Worm (Caenorhabditis elegans) whole organism, early embryonic: ENCODE results near the gene rimb-1.
A peak's percentile ranks its signal among the peaks of the same experiment; 100 is the strongest.

Experiments
- B0310.2 ChIP-seq: sonication (generic microtip); optimal IDR thresholded peaks from 2 replicates; lab custom pipeline; 2016; ENCODE audit warnings: mild to moderate bottlenecking, missing genetic modification characterization, missing compliant biosample characterization
- F13C5.2 ChIP-seq: sonication (generic microtip); optimal IDR thresholded peaks from 2 replicates; lab custom pipeline; 2017; ENCODE audit warnings: mild to moderate bottlenecking, missing genetic modification characterization, inconsistent platforms, missing compliant biosample characterization
- aly-1 ChIP-seq: sonication (generic microtip); optimal IDR thresholded peaks from 2 replicates; lab custom pipeline; 2016; ENCODE audit warnings: missing genetic modification characterization, missing compliant biosample characterization
- ama-1 ChIP-seq: fragments of 150-350 bp; optimal IDR thresholded peaks from 2 replicates; lab custom pipeline; 2014
- ceh-13 ChIP-seq: fragments of 200-800 bp; sonication (Bioruptor generic); optimal IDR thresholded peaks from 2 replicates; lab custom pipeline; 2018; ENCODE audit warnings: mild to moderate bottlenecking, missing genetic modification characterization, missing compliant biosample characterization
- ceh-36 ChIP-seq: sonication (generic microtip); optimal IDR thresholded peaks from 2 replicates; lab custom pipeline; 2016; ENCODE audit warnings: missing genetic modification characterization, inconsistent platforms, missing compliant biosample characterization
- ets-7 ChIP-seq: sonication (generic microtip); optimal IDR thresholded peaks from 2 replicates; lab custom pipeline; 2016; ENCODE audit warnings: missing genotype, missing genetic modification characterization, missing compliant biosample characterization
- flt-1 ChIP-seq: fragments of 200-800 bp; sonication (Bioruptor generic); IDR thresholded peaks from 2 replicates; pipeline ENCODE4 v1.3.6; 2022; ENCODE audit warnings: missing genetic modification characterization, missing compliant biosample characterization
- hmbx-1 ChIP-seq: sonication (generic microtip); optimal IDR thresholded peaks from 2 replicates; lab custom pipeline; 2016; ENCODE audit warnings: mild to moderate bottlenecking, missing genetic modification characterization, missing compliant biosample characterization
- hmg-4 ChIP-seq: fragments of 200-800 bp; sonication (Bioruptor generic); optimal IDR thresholded peaks from 2 replicates; lab custom pipeline; 2018; ENCODE audit warnings: mild to moderate bottlenecking, missing genetic modification characterization, missing compliant biosample characterization
- hnd-1 ChIP-seq: sonication (generic microtip); optimal IDR thresholded peaks from 2 replicates; lab custom pipeline; 2016; ENCODE audit warnings: missing genetic modification characterization, missing compliant biosample characterization
- pes-1 ChIP-seq: fragments of 200-800 bp; sonication (Bioruptor generic); IDR thresholded peaks from 2 replicates; pipeline ENCODE4 v1.3.6; 2022; ENCODE audit warnings: missing genetic modification reagents, missing genetic modification characterization, missing compliant biosample characterization
- scrt-1 ChIP-seq: fragments of 200-800 bp; sonication (Bioruptor generic); IDR thresholded peaks from 2 replicates; pipeline ENCODE4 v1.3.6; 2022; ENCODE audit warnings: missing genetic modification characterization, missing compliant biosample characterization
- sea-1 ChIP-seq: fragments of 200-800 bp; sonication (Bioruptor generic); conservative IDR thresholded peaks from 2 replicates; pipeline ENCODE4 v1.3.6; 2022; ENCODE audit warnings: missing genetic modification characterization, missing compliant biosample characterization
- tbx-11 ChIP-seq: fragments of 200-800 bp; sonication (Bioruptor generic); IDR thresholded peaks from 2 replicates; pipeline ENCODE4 v1.3.6; 2022; ENCODE audit warnings: missing genetic modification characterization, missing compliant biosample characterization
- tbx-37 ChIP-seq: fragments of 200-800 bp; sonication (Bioruptor generic); conservative IDR thresholded peaks from 2 replicates; pipeline ENCODE4 v1.3.6; 2022; ENCODE audit warnings: missing genetic modification reagents, missing genetic modification characterization, missing compliant biosample characterization
- tra-4 ChIP-seq: sonication (generic microtip); optimal IDR thresholded peaks from 2 replicates; lab custom pipeline; 2017; ENCODE audit warnings: missing genetic modification characterization, missing compliant biosample characterization

Gene rimb-1

ce11 chrIII:1848747-1849146 lies 60.6 kb downstream of the rimb-1 start, which contains the start of gene pqn-82:
Gene pqn-82, plus strand, starts transcription at chrIII:1849047.
- TF ChIP-seq hnd-1 (no peak), hmbx-1 (tag; lab: Kevin White, UChicago) (no peak), ceh-13 (no peak), pes-1 (GFP tag; lab: Robert Waterston, UW) (no peak), tbx-11 (GFP tag; lab: Robert Waterston, UW) (no peak), ets-7 (tag; lab: Kevin White, UChicago) (no peak), tbx-37 (GFP tag; lab: Robert Waterston, UW) (no peak), ceh-36 (tag; lab: Kevin White, UChicago) (no peak), sea-1 (no peak)

DNA sequence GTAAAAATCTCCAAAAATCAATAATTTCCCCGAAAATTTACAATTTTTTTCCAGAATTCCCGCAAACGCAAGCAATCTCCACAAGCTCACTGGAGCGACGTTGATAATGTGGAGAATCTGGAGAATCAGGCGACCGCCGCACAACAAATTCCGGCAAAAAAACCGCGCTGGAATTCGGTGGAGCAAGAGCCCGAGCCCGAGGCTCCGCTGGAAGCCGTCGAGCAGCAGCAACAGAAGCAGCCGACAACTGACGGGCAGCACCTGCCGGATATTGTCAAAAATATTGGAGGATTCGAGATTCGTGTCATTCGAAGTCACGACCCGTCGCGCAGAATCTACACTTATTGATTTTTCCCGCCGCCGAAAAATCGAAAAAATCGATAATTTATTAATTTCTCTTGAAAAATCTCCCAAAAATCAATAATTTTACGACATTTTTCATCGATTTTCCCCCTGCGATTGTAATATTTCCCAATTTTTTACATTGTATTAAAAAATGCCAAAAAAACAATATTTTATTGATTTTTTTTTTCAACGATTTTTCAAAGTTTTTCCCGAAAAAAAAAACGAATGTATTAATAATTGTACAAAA lies 64.1 kb downstream of the rimb-1 start:
- no peak for TF ChIP-seq pes-1 (GFP tag; lab: Robert Waterston, UW)
- TF ChIP-seq F13C5.2 (tag; lab: Kevin White, UChicago): no peak
- no peak for TF ChIP-seq tra-4 (tag; lab: Kevin White, UChicago)
- TF ChIP-seq tbx-37 (GFP tag; lab: Robert Waterston, UW): no peak
- TF ChIP-seq tbx-11 (GFP tag; lab: Robert Waterston, UW): no peak
- TF ChIP-seq ama-1 (lab: Kevin White, UChicago): no peak
- TF ChIP-seq ceh-36 (tag; lab: Kevin White, UChicago): no peak
- TF ChIP-seq hnd-1: no peak
- no peak for TF ChIP-seq hmg-4 (GFP tag; lab: Kevin White, UChicago)
- no peak for TF ChIP-seq sea-1
- TF ChIP-seq scrt-1: no peak
- no peak for TF ChIP-seq ceh-13
- TF ChIP-seq ets-7 (tag; lab: Kevin White, UChicago): no peak
- no peak for TF ChIP-seq flt-1 (GFP tag; lab: Robert Waterston, UW)
- no peak for TF ChIP-seq aly-1 (tag; lab: Kevin White, UChicago)
- no peak for TF ChIP-seq B0310.2 (tag; lab: Kevin White, UChicago)
- no peak for TF ChIP-seq hmbx-1 (tag; lab: Kevin White, UChicago)

DNA sequence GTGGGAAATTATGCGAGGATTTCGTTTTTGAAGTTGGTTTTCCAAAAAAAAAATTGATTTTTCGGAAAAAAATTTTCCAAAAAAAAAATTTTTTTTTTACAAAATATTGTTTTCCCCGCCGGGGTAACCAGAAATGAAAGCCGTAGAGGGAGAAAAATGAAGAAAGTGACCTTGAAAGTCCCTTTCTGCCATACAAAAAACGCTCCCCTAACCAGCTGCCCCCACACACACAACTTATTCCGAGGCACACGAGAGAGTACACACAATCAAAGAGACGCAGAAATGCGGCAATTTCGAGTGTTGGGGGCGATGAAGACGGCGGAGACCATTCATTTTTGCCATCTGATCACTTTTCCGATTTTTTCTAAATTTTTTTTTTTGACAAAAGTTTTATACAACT lies 65.8 kb downstream of the rimb-1 start:
- no peak for TF ChIP-seq sea-1
- TF ChIP-seq pes-1 (GFP tag; lab: Robert Waterston, UW): no peak
- TF ChIP-seq ets-7 (tag; lab: Kevin White, UChicago): no peak
- no peak for TF ChIP-seq ama-1 (lab: Kevin White, UChicago)
- TF ChIP-seq scrt-1: no peak
- TF ChIP-seq tra-4 (tag; lab: Kevin White, UChicago): no peak
- TF ChIP-seq ceh-36 (tag; lab: Kevin White, UChicago): no peak
- no peak for TF ChIP-seq tbx-11 (GFP tag; lab: Robert Waterston, UW)
- TF ChIP-seq hmg-4 (GFP tag; lab: Kevin White, UChicago): no peak
- no peak for TF ChIP-seq B0310.2 (tag; lab: Kevin White, UChicago)
- no peak for TF ChIP-seq F13C5.2 (tag; lab: Kevin White, UChicago)
- TF ChIP-seq flt-1 (GFP tag; lab: Robert Waterston, UW): no peak
- no peak for TF ChIP-seq tbx-37 (GFP tag; lab: Robert Waterston, UW)
- TF ChIP-seq aly-1 (tag; lab: Kevin White, UChicago): no peak
- no peak for TF ChIP-seq ceh-13

ce11 chrIII:1855092-1855491 lies 67.0 kb downstream of the rimb-1 start, which contains the start of gene hlh-33:
Gene hlh-33, plus strand, starts transcription at chrIII:1855392.
- TF ChIP-seq F13C5.2 (tag; lab: Kevin White, UChicago) (no peak), flt-1 (GFP tag; lab: Robert Waterston, UW) (no peak), scrt-1 (no peak), ama-1 (lab: Kevin White, UChicago) (no peak), ceh-13 (no peak), hmg-4 (GFP tag; lab: Kevin White, UChicago) (no peak), tbx-11 (GFP tag; lab: Robert Waterston, UW) (no peak), ets-7 (tag; lab: Kevin White, UChicago) (no peak), tbx-37 (GFP tag; lab: Robert Waterston, UW) (no peak), B0310.2 (tag; lab: Kevin White, UChicago) (no peak), pes-1 (GFP tag; lab: Robert Waterston, UW) (no peak), hmbx-1 (tag; lab: Kevin White, UChicago) (no peak), ceh-36 (tag; lab: Kevin White, UChicago) (no peak), sea-1 (no peak), aly-1 (tag; lab: Kevin White, UChicago) (no peak), tra-4 (tag; lab: Kevin White, UChicago) (no peak), hnd-1 (no peak)

ce11 chrIII:1856175-1856574 lies 68.0 kb downstream of the rimb-1 start:
- TF ChIP-seq ceh-36 (tag; lab: Kevin White, UChicago) (peak; percentile 83), scrt-1 (no peak)

ce11 chrIII:1856679-1857078 lies 68.5 kb downstream of the rimb-1 start:
- no peak for TF ChIP-seq hmg-4 (GFP tag; lab: Kevin White, UChicago)
- no peak for TF ChIP-seq tra-4 (tag; lab: Kevin White, UChicago)
- no peak for TF ChIP-seq B0310.2 (tag; lab: Kevin White, UChicago)
- TF ChIP-seq ceh-36 (tag; lab: Kevin White, UChicago): no peak
- TF ChIP-seq ets-7 (tag; lab: Kevin White, UChicago): no peak
- no peak for TF ChIP-seq ama-1 (lab: Kevin White, UChicago)
- TF ChIP-seq scrt-1: no peak
- no peak for TF ChIP-seq flt-1 (GFP tag; lab: Robert Waterston, UW)
- TF ChIP-seq hmbx-1 (tag; lab: Kevin White, UChicago): no peak
- TF ChIP-seq F13C5.2 (tag; lab: Kevin White, UChicago): no peak
- no peak for TF ChIP-seq aly-1 (tag; lab: Kevin White, UChicago)
- no peak for TF ChIP-seq tbx-37 (GFP tag; lab: Robert Waterston, UW)
- TF ChIP-seq ceh-13: no peak
- TF ChIP-seq sea-1: no peak
- TF ChIP-seq hnd-1: no peak
